Worm (Caenorhabditis elegans) whole organism, L4 larva: ENCODE data around the gene cwp-1.

Experiments
- D1046.2 ChIP-seq: fragments of 200-800 bp; sonication (Bioruptor generic); IDR thresholded peaks from 2 replicates; pipeline ENCODE4 v1.3.6; 2022; ENCODE audit warnings: missing genetic modification characterization, missing compliant biosample characterization
- F10B5.3 ChIP-seq: sonication (generic microtip); optimal IDR thresholded peaks from 2 replicates; lab custom pipeline; 2016; ENCODE audit warnings: mild to moderate bottlenecking, missing genetic modification characterization, missing compliant biosample characterization
- F26F4.8 ChIP-seq: fragments of 200-800 bp; sonication (Bioruptor generic); conservative IDR thresholded peaks from 2 replicates; pipeline ENCODE4 v1.3.6; 2022; ENCODE audit warnings: missing genetic modification characterization, missing compliant biosample characterization
- F37D6.2 ChIP-seq: sonication (generic microtip); optimal IDR thresholded peaks from 2 replicates; lab custom pipeline; 2016; ENCODE audit warnings: mild to moderate bottlenecking, missing genetic modification characterization, missing compliant biosample characterization
- F44E2.7 ChIP-seq: fragments of 200-800 bp; sonication (Bioruptor generic); IDR thresholded peaks from 2 replicates; pipeline ENCODE4 v2.1.2; 2022; ENCODE audit warnings: missing genetic modification characterization, missing compliant biosample characterization
- F49E8.2 ChIP-seq: sonication (generic microtip); optimal IDR thresholded peaks from 2 replicates; lab custom pipeline; 2016; ENCODE audit warnings: missing compliant biosample characterization, mild to moderate bottlenecking, missing genetic modification characterization, borderline replicate concordance
- R02D3.7 ChIP-seq: fragments of 150-350 bp; sonication (generic microtip); optimal IDR thresholded peaks from 3 replicates; lab custom pipeline; 2014; ENCODE audit warnings: missing biosample characterization, missing genetic modification characterization
- T20F7.1 ChIP-seq: fragments of 200-800 bp; sonication (Bioruptor generic); optimal IDR thresholded peaks from 2 replicates; lab custom pipeline; 2018; ENCODE audit warnings: mild to moderate bottlenecking, missing genetic modification characterization, missing compliant biosample characterization
- T26A8.4 ChIP-seq: fragments of 200-800 bp; sonication (Bioruptor generic); IDR thresholded peaks from 2 replicates; pipeline ENCODE4 v1.3.6; 2022; ENCODE audit warnings: missing genetic modification characterization, missing compliant biosample characterization
- aly-2 ChIP-seq: sonication (generic microtip); optimal IDR thresholded peaks from 2 replicates; lab custom pipeline; 2018; ENCODE audit warnings: missing biosample characterization, missing genetic modification characterization
- ceh-28 ChIP-seq: fragments of 150-350 bp; optimal IDR thresholded peaks from 2 replicates; lab custom pipeline; 2014; ENCODE audit warnings: missing biosample characterization, missing genetic modification reagents, missing genetic modification characterization
- ces-1 ChIP-seq: fragments of 150-350 bp; sonication (generic microtip); optimal IDR thresholded peaks from 4 replicates; lab custom pipeline; 2014; ENCODE audit warnings: missing biosample characterization, missing genetic modification reagents, missing genetic modification characterization
- ctbp-1 ChIP-seq: fragments of 200-800 bp; sonication (Bioruptor generic); IDR thresholded peaks from 2 replicates; pipeline ENCODE4 v1.3.6; 2022; ENCODE audit warnings: missing genetic modification reagents, missing genetic modification characterization, missing compliant biosample characterization
- daf-12 ChIP-seq: fragments of 150-350 bp; optimal IDR thresholded peaks from 2 replicates; lab custom pipeline; 2014; ENCODE audit warnings: missing biosample characterization, missing genetic modification reagents, missing genetic modification characterization
- daf-19 ChIP-seq: fragments of 200-800 bp; sonication (Bioruptor generic); conservative IDR thresholded peaks from 2 replicates; pipeline ENCODE4 v1.3.6; 2022; ENCODE audit warnings: missing genetic modification characterization, missing compliant biosample characterization
- dmd-9 ChIP-seq: fragments of 200-800 bp; sonication (Bioruptor generic); IDR thresholded peaks from 2 replicates; pipeline ENCODE4 v1.3.6; 2022; ENCODE audit warnings: missing genetic modification reagents, missing genetic modification characterization, missing compliant biosample characterization
- duxl-1 ChIP-seq: sonication (generic microtip); optimal IDR thresholded peaks from 2 replicates; lab custom pipeline; 2016; ENCODE audit warnings: mild to moderate bottlenecking, missing genetic modification characterization, moderate library complexity, missing compliant biosample characterization; ENCODE audit not compliant: poor library complexity
- dve-1 ChIP-seq: sonication (generic microtip); optimal IDR thresholded peaks from 2 replicates; lab custom pipeline; 2017; ENCODE audit warnings: antibody characterized with exemption, mild to moderate bottlenecking, missing genetic modification characterization, missing compliant biosample characterization; ENCODE audit not compliant: insufficient read depth
- egl-43 ChIP-seq: fragments of 200-800 bp; sonication (Bioruptor generic); IDR thresholded peaks from 2 replicates; pipeline ENCODE4 v1.3.6; 2022; ENCODE audit warnings: missing genetic modification reagents, missing genetic modification characterization, missing compliant biosample characterization
- fkh-10 ChIP-seq: fragments of 150-350 bp; optimal IDR thresholded peaks from 2 replicates; lab custom pipeline; 2014; ENCODE audit warnings: missing biosample characterization, missing genetic modification reagents, missing genetic modification characterization
- fos-1 ChIP-seq: fragments of 150-350 bp; optimal IDR thresholded peaks from 2 replicates; lab custom pipeline; 2014; ENCODE audit warnings: missing biosample characterization, missing genetic modification characterization
- hlh-11 ChIP-seq: fragments of 200-800 bp; sonication (Bioruptor generic); optimal IDR thresholded peaks from 2 replicates; lab custom pipeline; 2018; ENCODE audit warnings: mild to moderate bottlenecking, missing genetic modification characterization, missing compliant biosample characterization
- lim-7 ChIP-seq: fragments of 200-800 bp; sonication (Bioruptor generic); IDR thresholded peaks from 2 replicates; pipeline ENCODE4 v1.3.6; 2022; ENCODE audit warnings: missing genetic modification characterization, missing compliant biosample characterization
- lin-1 ChIP-seq: fragments of 200-800 bp; sonication (Bioruptor generic); IDR thresholded peaks from 2 replicates; pipeline ENCODE4 v1.3.6; 2022; ENCODE audit warnings: missing genetic modification reagents, missing genetic modification characterization, missing compliant biosample characterization
- lin-38 ChIP-seq: fragments of 200-800 bp; sonication (Bioruptor generic); IDR thresholded peaks from 2 replicates; pipeline ENCODE4 v1.3.6; 2022; ENCODE audit warnings: missing genetic modification reagents, missing genetic modification characterization, missing compliant biosample characterization
- lir-3 ChIP-seq: sonication (generic microtip); optimal IDR thresholded peaks from 2 replicates; lab custom pipeline; 2016; ENCODE audit warnings: mild to moderate bottlenecking, missing genetic modification characterization, missing compliant biosample characterization
- madf-5 ChIP-seq, 2 experiments: fragments of 200-800 bp; sonication (Bioruptor generic); IDR thresholded peaks; 2 replicates each; pipeline ENCODE4 v1.3.6; 2022; ENCODE audit warnings: missing compliant biosample characterization in 2 of 2, missing genetic modification characterization in 2 of 2
- mdl-1 ChIP-seq, 2 experiments: fragments of 150-350 bp in 1 of 2; sonication (generic microtip) in 1 of 2; optimal IDR thresholded peaks; 2 replicates each; lab custom pipeline; 2014 to 2017; ENCODE audit warnings: missing biosample characterization in 2 of 2, missing genetic modification characterization in 2 of 2
- mdt-29 ChIP-seq: fragments of 200-800 bp; sonication (Bioruptor generic); IDR thresholded peaks from 2 replicates; pipeline ENCODE4 v1.3.6; 2022; ENCODE audit warnings: missing genetic modification reagents, missing genetic modification characterization, missing compliant biosample characterization
- mxl-2 ChIP-seq: fragments of 200-800 bp; sonication (Bioruptor generic); conservative IDR thresholded peaks from 2 replicates; pipeline ENCODE4 v1.3.6; 2022; ENCODE audit warnings: missing genetic modification reagents, missing genetic modification characterization, missing compliant biosample characterization
- mxl-3 ChIP-seq: fragments of 200-800 bp; sonication (Bioruptor generic); optimal IDR thresholded peaks from 2 replicates; lab custom pipeline; 2018; ENCODE audit warnings: mild to moderate bottlenecking, missing genetic modification characterization, missing compliant biosample characterization
- nhr-10 ChIP-seq: fragments of 150-350 bp; optimal IDR thresholded peaks from 2 replicates; lab custom pipeline; 2014; ENCODE audit warnings: missing biosample characterization, missing genetic modification characterization
- nhr-111 ChIP-seq: fragments of 200-800 bp; sonication (Bioruptor generic); optimal IDR thresholded peaks from 2 replicates; lab custom pipeline; 2018; ENCODE audit warnings: mild to moderate bottlenecking, missing genetic modification characterization, missing compliant biosample characterization
- nhr-237 ChIP-seq: sonication (generic microtip); optimal IDR thresholded peaks from 2 replicates; lab custom pipeline; 2017; ENCODE audit warnings: missing biosample characterization, missing genetic modification characterization
- nhr-28 ChIP-seq: fragments of 150-350 bp; optimal IDR thresholded peaks from 2 replicates; lab custom pipeline; 2014; ENCODE audit warnings: missing biosample characterization, missing genetic modification characterization
- nhr-48 ChIP-seq: sonication (generic microtip); optimal IDR thresholded peaks from 2 replicates; lab custom pipeline; 2016; ENCODE audit warnings: mild to moderate bottlenecking, missing genetic modification characterization, missing compliant biosample characterization
- nhr-6 ChIP-seq: fragments of 150-350 bp; optimal IDR thresholded peaks from 2 replicates; lab custom pipeline; 2014; ENCODE audit warnings: missing biosample characterization, missing genetic modification characterization
- php-3 ChIP-seq: fragments of 200-800 bp; sonication (Bioruptor generic); IDR thresholded peaks from 2 replicates; pipeline ENCODE4 v1.3.6; 2022; ENCODE audit warnings: missing genetic modification reagents, missing genetic modification characterization, missing compliant biosample characterization
- pqm-1 ChIP-seq: sonication (generic microtip); optimal IDR thresholded peaks from 2 replicates; lab custom pipeline; 2017; ENCODE audit warnings: missing biosample characterization, missing genetic modification characterization
- rbr-2 ChIP-seq: sonication (generic microtip); optimal IDR thresholded peaks from 2 replicates; lab custom pipeline; 2016; ENCODE audit warnings: missing genotype, missing genetic modification characterization, missing compliant biosample characterization
- saeg-2 ChIP-seq: fragments of 200-800 bp; sonication (Bioruptor generic); IDR thresholded peaks from 2 replicates; pipeline ENCODE4 v1.3.6; 2022; ENCODE audit warnings: missing genetic modification reagents, missing genetic modification characterization, missing compliant biosample characterization
- sdz-12 ChIP-seq: fragments of 200-800 bp; sonication (Bioruptor generic); optimal IDR thresholded peaks from 2 replicates; lab custom pipeline; 2018; ENCODE audit warnings: mild to moderate bottlenecking, missing genetic modification characterization, missing compliant biosample characterization
- set-16 ChIP-seq: fragments of 200-800 bp; sonication (Bioruptor generic); IDR thresholded peaks from 2 replicates; pipeline ENCODE4 v1.3.6; 2022; ENCODE audit warnings: missing genetic modification reagents, missing genetic modification characterization, missing compliant biosample characterization
- snpc-4 ChIP-seq: fragments of 150-350 bp; optimal IDR thresholded peaks from 2 replicates; lab custom pipeline; 2014; ENCODE audit warnings: missing biosample characterization, missing genetic modification characterization
- spr-1 ChIP-seq: sonication (generic microtip); optimal IDR thresholded peaks from 2 replicates; lab custom pipeline; 2016; ENCODE audit warnings: mild to moderate bottlenecking, missing genetic modification characterization, missing compliant biosample characterization
- spr-3 ChIP-seq: fragments of 200-800 bp; sonication (Bioruptor generic); optimal IDR thresholded peaks from 2 replicates; lab custom pipeline; 2018; ENCODE audit warnings: mild to moderate bottlenecking, missing genetic modification characterization, missing compliant biosample characterization
- tag-97 ChIP-seq: fragments of 200-800 bp; sonication (Bioruptor generic); IDR thresholded peaks from 2 replicates; pipeline ENCODE4 v1.3.6; 2022; ENCODE audit warnings: missing genetic modification characterization, missing compliant biosample characterization
- tra-1 ChIP-seq: fragments of 200-800 bp; sonication (Bioruptor generic); IDR thresholded peaks from 2 replicates; pipeline ENCODE4 v1.3.6; 2022; ENCODE audit warnings: missing genetic modification reagents, missing genetic modification characterization, missing compliant biosample characterization
- zag-1 ChIP-seq: fragments of 150-350 bp; optimal IDR thresholded peaks from 2 replicates; lab custom pipeline; 2014; ENCODE audit warnings: missing biosample characterization, missing genetic modification characterization
- zfp-3 ChIP-seq: fragments of 200-800 bp; sonication (Bioruptor generic); conservative IDR thresholded peaks from 2 replicates; pipeline ENCODE4 v1.3.6; 2022; ENCODE audit warnings: missing genetic modification reagents, missing genetic modification characterization, missing compliant biosample characterization
- zip-11 ChIP-seq: fragments of 200-800 bp; sonication (Bioruptor generic); IDR thresholded peaks from 2 replicates; pipeline ENCODE4 v1.3.6; 2022; ENCODE audit warnings: missing genetic modification characterization, missing compliant biosample characterization
- ztf-11 ChIP-seq: fragments of 150-350 bp; optimal IDR thresholded peaks from 2 replicates; lab custom pipeline; 2014; ENCODE audit warnings: missing biosample characterization, missing genetic modification characterization
- ztf-7 ChIP-seq: fragments of 150-350 bp; optimal IDR thresholded peaks from 2 replicates; lab custom pipeline; 2014; ENCODE audit warnings: missing biosample characterization, missing genetic modification characterization

The cwp-1 gene

DNA sequence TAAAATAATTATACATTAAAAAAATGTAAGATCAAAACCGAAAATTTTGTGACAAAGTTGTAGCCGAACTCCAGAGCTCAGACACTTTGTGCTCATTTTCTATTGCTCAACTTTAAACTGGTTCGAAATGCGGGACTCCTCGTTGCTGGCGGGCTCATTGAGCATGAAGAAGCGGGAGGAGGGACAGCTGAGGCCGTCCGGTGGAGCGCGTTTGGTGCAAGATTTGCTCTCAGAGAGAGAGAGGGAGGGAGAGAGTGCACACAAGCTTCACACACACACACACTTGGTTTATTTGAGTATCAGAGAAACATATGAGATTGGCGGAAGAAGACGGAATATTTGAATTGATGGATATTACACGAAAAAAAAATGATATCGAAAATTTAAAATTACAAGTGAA, 30.4 kb downstream of the cwp-1 start (continued):
- TF ChIP-seq ctbp-1 (GFP tag; lab: Robert Waterston, UW), result 0 out of 2 replicates have a peak, but pooled peaks have one; percentile 17
- peak; percentile 60 for TF ChIP-seq lin-38 (GFP tag; lab: Robert Waterston, UW)
- TF ChIP-seq zfp-3 (GFP tag; lab: Robert Waterston, UW), result no peak
- TF ChIP-seq tra-1 (GFP tag; lab: Robert Waterston, UW), result no peak
- TF ChIP-seq nhr-28, result no peak
- no peak for TF ChIP-seq ceh-28
- TF ChIP-seq zag-1 (tag; lab: Kevin White, UChicago), result no peak
- no peak for TF ChIP-seq aly-2 (tag; lab: Kevin White, UChicago)
- no peak for TF ChIP-seq D1046.2 (GFP tag; lab: Robert Waterston, UW)
- TF ChIP-seq nhr-111 (GFP tag; lab: Kevin White, UChicago), result no peak
- TF ChIP-seq madf-5 (GFP tag; IDR thresholded peaks at IDR 0.05; lab: Robert Waterston, UW), result no peak
- no peak for TF ChIP-seq F37D6.2 (tag; lab: Kevin White, UChicago)
- TF ChIP-seq sdz-12 (GFP tag; lab: Kevin White, UChicago), result no peak
- no peak for TF ChIP-seq nhr-10
- TF ChIP-seq ztf-7, result no peak
- TF ChIP-seq daf-12 (tag; lab: Kevin White, UChicago), result no peak
- TF ChIP-seq T20F7.1 (GFP tag; lab: Kevin White, UChicago), result no peak
- TF ChIP-seq R02D3.7 (tag; lab: Kevin White, UChicago), result no peak
- TF ChIP-seq dmd-9 (GFP tag; lab: Robert Waterston, UW), result no peak
- no peak for TF ChIP-seq F26F4.8 (GFP tag; lab: Robert Waterston, UW)
- TF ChIP-seq T26A8.4, result no peak
- no peak for TF ChIP-seq dve-1 (tag; lab: Kevin White, UChicago)
- no peak for TF ChIP-seq egl-43 (GFP tag; lab: Robert Waterston, UW)
- no peak for TF ChIP-seq php-3
- no peak for TF ChIP-seq mxl-3 (GFP tag; lab: Kevin White, UChicago)
- TF ChIP-seq nhr-6 (tag; lab: Kevin White, UChicago), result no peak
- no peak for TF ChIP-seq ces-1
- TF ChIP-seq set-16 (GFP tag; lab: Robert Waterston, UW), result peak; percentile 73
- no peak for TF ChIP-seq spr-3
- TF ChIP-seq nhr-48 (tag; lab: Kevin White, UChicago), result no peak
- TF ChIP-seq mxl-2 (GFP tag; lab: Robert Waterston, UW), result no peak
- TF ChIP-seq mdl-1 (tag; optimal IDR thresholded peaks at IDR 0.05; lab: Kevin White, UChicago), result no peak
- no peak for TF ChIP-seq mdt-29 (GFP tag; lab: Robert Waterston, UW)
- TF ChIP-seq lin-1 (GFP tag; lab: Robert Waterston, UW), result no peak
- no peak for TF ChIP-seq snpc-4 (tag; lab: Kevin White, UChicago)
- no peak for TF ChIP-seq lim-7 (GFP tag; lab: Robert Waterston, UW)
- TF ChIP-seq rbr-2 (tag; lab: Kevin White, UChicago), result peak; percentile 54
- no peak for TF ChIP-seq tag-97 (GFP tag; lab: Robert Waterston, UW)
- TF ChIP-seq duxl-1 (tag; lab: Kevin White, UChicago), result no peak
- TF ChIP-seq zip-11, result no peak
- TF ChIP-seq hlh-11 (tag; lab: Kevin White, UChicago), result peak; percentile 66
- no peak for TF ChIP-seq nhr-237 (tag; lab: Kevin White, UChicago)
- TF ChIP-seq fos-1, result no peak
- no peak for TF ChIP-seq F44E2.7 (GFP tag; lab: Robert Waterston, UW)
- no peak for TF ChIP-seq lir-3 (tag; lab: Kevin White, UChicago)
- no peak for TF ChIP-seq fkh-10
- TF ChIP-seq F10B5.3, result no peak
- TF ChIP-seq daf-19 (GFP tag; lab: Robert Waterston, UW), result no peak
- TF ChIP-seq saeg-2 (GFP tag; lab: Robert Waterston, UW), result no peak
- no peak for TF ChIP-seq ztf-11 (tag; lab: Kevin White, UChicago)
- TF ChIP-seq pqm-1, result no peak
- no peak for TF ChIP-seq F49E8.2
- TF ChIP-seq spr-1 (tag; lab: Kevin White, UChicago), result no peak
